Fruit fly (Drosophila melanogaster) whole organism, embryonic: Measurements from ENCODE around the gene ball.

ENCODE experiments used
- Antp ChIP-seq: fragments of 200-800 bp; sonication (Bioruptor generic); optimal IDR thresholded peaks from 3 replicates; lab custom pipeline; 2016; ENCODE audit warnings: missing biosample characterization, missing genetic modification characterization
- CG10209 ChIP-seq: fragments of 200-800 bp; sonication (Bioruptor generic); optimal IDR thresholded peaks from 3 replicates; lab custom pipeline; 2017; ENCODE audit warnings: missing biosample characterization, mild to moderate bottlenecking, missing genetic modification characterization, missing genetic modification reagents
- CG10267 ChIP-seq: fragments of 200-800 bp; sonication (Bioruptor generic); optimal IDR thresholded peaks from 2 replicates; lab custom pipeline; 2018; ENCODE audit warnings: missing biosample characterization, mild to moderate bottlenecking, missing genetic modification characterization, moderate library complexity
- CG10274 ChIP-seq: fragments of 200-800 bp; sonication (Bioruptor generic); optimal IDR thresholded peaks from 3 replicates; lab custom pipeline; 2017; ENCODE audit warnings: missing biosample characterization, mild to moderate bottlenecking, missing genetic modification characterization
- CG11560 ChIP-seq: fragments of 200-800 bp; sonication (Bioruptor generic); IDR thresholded peaks from 3 replicates; pipeline ENCODE4 v1.3.6; 2022; ENCODE audit warnings: missing biosample characterization, missing genetic modification characterization
- CG14667 ChIP-seq: fragments of 200-800 bp; sonication (Bioruptor generic); IDR thresholded peaks from 2 replicates; pipeline ENCODE4 v1.3.6; 2022; ENCODE audit warnings: missing biosample characterization, missing genetic modification characterization
- CG15696 ChIP-seq: fragments of 200-800 bp; sonication (Bioruptor generic); optimal IDR thresholded peaks from 2 replicates; lab custom pipeline; 2019; ENCODE audit warnings: missing biosample characterization, mild to moderate bottlenecking, missing genetic modification characterization, moderate library complexity
- CG16863 ChIP-seq: fragments of 200-800 bp; sonication (Bioruptor generic); optimal IDR thresholded peaks from 3 replicates; lab custom pipeline; 2016; ENCODE audit warnings: missing biosample characterization, missing genetic modification characterization
- CG17186 ChIP-seq: fragments of 200-800 bp; sonication (Bioruptor generic); optimal IDR thresholded peaks from 3 replicates; lab custom pipeline; 2017; ENCODE audit warnings: missing biosample characterization, missing genetic modification reagents, missing genetic modification characterization
- CG2678 ChIP-seq: fragments of 200-800 bp; sonication (Bioruptor generic); optimal IDR thresholded peaks from 3 replicates; lab custom pipeline; 2019; ENCODE audit warnings: missing biosample characterization, mild to moderate bottlenecking, missing genetic modification characterization, moderate library complexity
- CG30403 ChIP-seq: fragments of 200-800 bp; sonication (Bioruptor generic); optimal IDR thresholded peaks from 3 replicates; lab custom pipeline; 2016; ENCODE audit warnings: missing biosample characterization, missing genetic modification characterization
- CG7271 ChIP-seq: fragments of 200-800 bp; sonication (Bioruptor generic); optimal IDR thresholded peaks from 2 replicates; lab custom pipeline; 2018; ENCODE audit warnings: missing biosample characterization, mild to moderate bottlenecking, missing genetic modification characterization, moderate library complexity
- CG7556 ChIP-seq: fragments of 200-800 bp; sonication (Bioruptor generic); optimal IDR thresholded peaks from 2 replicates; lab custom pipeline; 2017; ENCODE audit warnings: missing biosample characterization, mild to moderate bottlenecking, missing genetic modification characterization
- CG8478 ChIP-seq: fragments of >200 bp; optimal IDR thresholded peaks from 2 replicates; lab custom pipeline; 2018
- Fer2 ChIP-seq: fragments of 200-800 bp; sonication (Bioruptor generic); optimal IDR thresholded peaks from 2 replicates; lab custom pipeline; 2018; ENCODE audit warnings: missing biosample characterization, mild to moderate bottlenecking, missing genetic modification characterization, moderate library complexity
- HLH4C ChIP-seq: fragments of 200-800 bp; sonication (Bioruptor generic); IDR thresholded peaks from 3 replicates; pipeline ENCODE4 v1.3.6; 2022; ENCODE audit warnings: missing biosample characterization, missing genetic modification characterization; ENCODE audit not compliant: partially characterized antibody
- Lpt ChIP-seq: fragments of >200 bp; optimal IDR thresholded peaks from 2 replicates; lab custom pipeline; 2018; ENCODE audit warnings: missing biosample characterization, missing genetic modification characterization
- Rfx ChIP-seq: fragments of 200-800 bp; sonication (Bioruptor generic); IDR thresholded peaks from 2 replicates; pipeline ENCODE4 v1.3.6; 2022; ENCODE audit warnings: missing biosample characterization, missing genetic modification characterization
- Side ChIP-seq: fragments of 200-800 bp; sonication (Bioruptor generic); optimal IDR thresholded peaks from 2 replicates; lab custom pipeline; 2016; ENCODE audit warnings: missing biosample characterization, missing genetic modification characterization
- Sox100B ChIP-seq: fragments of 200-800 bp; sonication (Bioruptor generic); optimal IDR thresholded peaks from 3 replicates; lab custom pipeline; 2018; ENCODE audit warnings: missing biosample characterization, mild to moderate bottlenecking, missing genetic modification characterization
- Stat92E ChIP-seq, 3 experiments: fragments of >200 bp in 2 of 3; fragments of 200-800 bp in 1 of 3; sonication (Bioruptor generic) in 1 of 3; optimal IDR thresholded peaks; 2 replicates each; lab custom pipeline; 2017 to 2019; ENCODE audit warnings: missing biosample characterization in 3 of 3, missing genetic modification characterization in 3 of 3, mild to moderate bottlenecking in 1 of 3, moderate library complexity in 1 of 3
- Tbp ChIP-seq: fragments of >200 bp; optimal IDR thresholded peaks from 2 replicates; lab custom pipeline; 2018; ENCODE audit warnings: missing biosample characterization, missing genetic modification characterization
- Trl ChIP-seq, 3 experiments: fragments of >200 bp in 2 of 3; fragments of 200-800 bp in 1 of 3; sonication (Bioruptor generic) in 1 of 3; optimal IDR thresholded peaks; 2 replicates in 1 of 3; 3 replicates in 2 of 3; lab custom pipeline; 2016 to 2017; ENCODE audit warnings: missing biosample characterization in 1 of 3, missing genetic modification characterization in 1 of 3
- ac ChIP-seq: fragments of 200-800 bp; sonication (Bioruptor generic); optimal IDR thresholded peaks from 3 replicates; lab custom pipeline; 2017; ENCODE audit warnings: missing biosample characterization, mild to moderate bottlenecking, missing genetic modification characterization
- aop ChIP-seq: fragments of 200-800 bp; sonication (Bioruptor generic); IDR thresholded peaks from 2 replicates; pipeline ENCODE4 v1.3.6; 2022; ENCODE audit warnings: missing biosample characterization, missing genetic modification characterization
- bbx ChIP-seq: fragments of 200-800 bp; sonication (Bioruptor generic); IDR thresholded peaks from 2 replicates; pipeline ENCODE4 v1.3.6; 2022; ENCODE audit warnings: missing biosample characterization, missing genetic modification characterization; ENCODE audit not compliant: partially characterized antibody
- bcd ChIP-seq: fragments of 200-800 bp; sonication (Bioruptor generic); optimal IDR thresholded peaks from 2 replicates; lab custom pipeline; 2017; ENCODE audit warnings: missing biosample characterization, mild to moderate bottlenecking, missing genetic modification characterization
- bowl ChIP-seq: fragments of 200-800 bp; sonication (Bioruptor generic); IDR thresholded peaks from 2 replicates; pipeline ENCODE4 v1.3.6; 2022; ENCODE audit warnings: missing biosample characterization, missing genetic modification characterization
- bsh ChIP-seq, 2 experiments: fragments of 200-800 bp; sonication (Bioruptor generic); optimal IDR thresholded peaks; 2 replicates each; lab custom pipeline; 2017 to 2018; ENCODE audit warnings: mild to moderate bottlenecking in 2 of 2, missing biosample characterization in 2 of 2, missing genetic modification characterization in 2 of 2, moderate library complexity in 1 of 2
- chinmo ChIP-seq: fragments of 200-800 bp; sonication (Bioruptor generic); IDR thresholded peaks from 4 replicates; pipeline ENCODE4 v1.3.6; 2022; ENCODE audit warnings: missing biosample characterization, missing genetic modification characterization; ENCODE audit not compliant: partially characterized antibody
- dpn ChIP-seq, 2 experiments: fragments of 200-800 bp; sonication (Bioruptor generic); optimal IDR thresholded peaks; 3 replicates each; lab custom pipeline; 2016; ENCODE audit warnings: missing biosample characterization in 2 of 2, missing genetic modification characterization in 2 of 2
- fd3F ChIP-seq: fragments of 200-800 bp; sonication (Bioruptor generic); optimal IDR thresholded peaks from 2 replicates; lab custom pipeline; 2018; ENCODE audit warnings: missing biosample characterization, mild to moderate bottlenecking, missing genetic modification characterization, moderate library complexity
- gfzf ChIP-seq: fragments of 200-800 bp; sonication (Bioruptor generic); optimal IDR thresholded peaks from 2 replicates; lab custom pipeline; 2016; ENCODE audit warnings: missing biosample characterization, mild to moderate bottlenecking, missing genetic modification characterization, moderate library complexity
- lov ChIP-seq, 2 experiments: fragments of 200-800 bp in 1 of 2; fragments of >200 bp in 1 of 2; sonication (Bioruptor generic) in 1 of 2; IDR thresholded peaks in 1 of 2; optimal IDR thresholded peaks in 1 of 2; 2 replicates in 1 of 2; 3 replicates in 1 of 2; pipeline versions ENCODE4 v1.3.6 to Lab custom; 2017 to 2022; ENCODE audit warnings: missing biosample characterization in 1 of 2, missing genetic modification characterization in 1 of 2
- nau ChIP-seq: fragments of 200-800 bp; sonication (Bioruptor generic); optimal IDR thresholded peaks from 3 replicates; lab custom pipeline; 2017; ENCODE audit warnings: missing biosample characterization, mild to moderate bottlenecking, missing genetic modification characterization, missing genetic modification reagents
- odd ChIP-seq: fragments of 200-800 bp; sonication (Bioruptor generic); optimal IDR thresholded peaks from 2 replicates; lab custom pipeline; 2017; ENCODE audit warnings: missing biosample characterization, mild to moderate bottlenecking, missing genetic modification characterization
- p53 ChIP-seq: fragments of 200-800 bp; sonication (Bioruptor generic); optimal IDR thresholded peaks from 2 replicates; lab custom pipeline; 2016; ENCODE audit warnings: missing biosample characterization, missing genetic modification characterization
- run ChIP-seq: fragments of 200-800 bp; sonication (Bioruptor generic); optimal IDR thresholded peaks from 3 replicates; lab custom pipeline; 2018; ENCODE audit warnings: missing biosample characterization, mild to moderate bottlenecking, missing genetic modification characterization
- sc ChIP-seq, 3 experiments: fragments of >200 bp in 2 of 3; fragments of 200-800 bp in 1 of 3; sonication (Bioruptor generic) in 1 of 3; optimal IDR thresholded peaks; 2 replicates in 2 of 3; 3 replicates in 1 of 3; lab custom pipeline; 2017; ENCODE audit warnings: mild to moderate bottlenecking in 1 of 3, missing biosample characterization in 1 of 3, missing genetic modification characterization in 1 of 3, missing genetic modification reagents in 1 of 3
- scrt ChIP-seq: fragments of 200-800 bp; sonication (Bioruptor generic); optimal IDR thresholded peaks from 2 replicates; lab custom pipeline; 2018; ENCODE audit warnings: missing biosample characterization, mild to moderate bottlenecking, missing genetic modification characterization, moderate library complexity
- sd ChIP-seq: fragments of 200-800 bp; sonication (Bioruptor generic); optimal IDR thresholded peaks from 3 replicates; lab custom pipeline; 2018; ENCODE audit warnings: missing biosample characterization, mild to moderate bottlenecking, missing genetic modification characterization, moderate library complexity
- so ChIP-seq: fragments of 200-800 bp; sonication (Bioruptor generic); IDR thresholded peaks from 3 replicates; pipeline ENCODE4 v1.3.6; 2022; ENCODE audit warnings: missing biosample characterization, missing genetic modification characterization
- toy ChIP-seq: fragments of 200-800 bp; sonication (Bioruptor generic); IDR thresholded peaks from 2 replicates; pipeline ENCODE4 v1.3.6; 2022; ENCODE audit warnings: missing biosample characterization, missing genetic modification characterization
- twi ChIP-seq: fragments of 200-800 bp; optimal IDR thresholded peaks from 2 replicates; lab custom pipeline; 2019; ENCODE audit warnings: missing biosample characterization, mild to moderate bottlenecking, missing genetic modification characterization, moderate library complexity
- unpg ChIP-seq: fragments of 200-800 bp; sonication (Bioruptor generic); optimal IDR thresholded peaks from 3 replicates; lab custom pipeline; 2018; ENCODE audit warnings: missing biosample characterization, mild to moderate bottlenecking, missing genetic modification characterization, moderate library complexity
- vvl ChIP-seq: fragments of 200-800 bp; sonication (Bioruptor generic); IDR thresholded peaks from 2 replicates; pipeline ENCODE4 v1.3.6; 2022; ENCODE audit warnings: missing biosample characterization, missing genetic modification characterization
- wor ChIP-seq: fragments of 200-800 bp; sonication (Bioruptor generic); IDR thresholded peaks from 2 replicates; pipeline ENCODE4 v1.3.6; 2022; ENCODE audit warnings: missing biosample characterization, missing genetic modification characterization
- yki ChIP-seq: fragments of >200 bp; optimal IDR thresholded peaks from 3 replicates; lab custom pipeline; 2018
- zf30C ChIP-seq: fragments of 200-800 bp; sonication (Bioruptor generic); optimal IDR thresholded peaks from 3 replicates; lab custom pipeline; 2018; ENCODE audit warnings: missing biosample characterization, mild to moderate bottlenecking, missing genetic modification characterization

ball gene

dm6 chr3R:26886283-26886689 is 19.7 kb upstream of the ball start (continued):
- peak; percentile 88 for TF ChIP-seq CG15696 (tag; lab: Kevin White, UChicago)
- peak; percentile 80 to 85 for TF ChIP-seq bsh (GFP tag; optimal IDR thresholded peaks at IDR 0.05; lab: Kevin White, UChicago)
- no peak for TF ChIP-seq yki
- TF ChIP-seq twi (tag; lab: Kevin White, UChicago) = peak; percentile 66
- no peak for TF ChIP-seq so
- peak; percentile 78 for TF ChIP-seq Sox100B (GFP tag; lab: Kevin White, UChicago)
- TF ChIP-seq Tbp (GFP tag; lab: Kevin White, UChicago) = no peak
- TF ChIP-seq CG8478 = no peak
- TF ChIP-seq bbx (GFP tag; lab: Robert Waterston, UW) = no peak
- no peak for TF ChIP-seq Lpt (GFP tag; lab: Kevin White, UChicago)
- peak; percentile 43 for TF ChIP-seq bcd
- TF ChIP-seq unpg (GFP tag; lab: Kevin White, UChicago) = peak; percentile 78
- no peak for TF ChIP-seq sc (optimal IDR thresholded peaks at IDR 0.05; lab: Kevin White, UChicago)
- peak; percentile 65 for TF ChIP-seq sc (GFP tag; optimal IDR thresholded peaks at IDR 0.05; lab: Kevin White, UChicago)
- peak; percentile 40 for TF ChIP-seq sd (tag; lab: Kevin White, UChicago)
- TF ChIP-seq Rfx (GFP tag; lab: Robert Waterston, UW) = peak; percentile 55
- peak; percentile 82 for TF ChIP-seq CG2678 (tag; lab: Kevin White, UChicago)
- TF ChIP-seq chinmo = no peak
- TF ChIP-seq Antp = no peak
- peak; percentile 56 for TF ChIP-seq wor (GFP tag; lab: Robert Waterston, UW)
- TF ChIP-seq lov (optimal IDR thresholded peaks at IDR 0.05; lab: Kevin White, UChicago) = no peak
- TF ChIP-seq lov (GFP tag; IDR thresholded peaks at IDR 0.05; lab: Robert Waterston, UW) = 0 out of 3 replicates have a peak, but pooled peaks have one; percentile 62
- peak; percentile 29 for TF ChIP-seq fd3F (GFP tag; lab: Kevin White, UChicago)
- no peak for TF ChIP-seq p53 (GFP tag; lab: Kevin White, UChicago)
- TF ChIP-seq CG10274 (GFP tag; lab: Kevin White, UChicago) = peak; percentile 37
- TF ChIP-seq bowl = no peak
- no peak for TF ChIP-seq Side (GFP tag; lab: Kevin White, UChicago)
- no peak for TF ChIP-seq CG16863 (GFP tag; lab: Kevin White, UChicago)
- TF ChIP-seq scrt (GFP tag; lab: Kevin White, UChicago) = peak; percentile 37
- 0 out of 3 replicates have a peak, but pooled peaks have one; percentile 36 for TF ChIP-seq CG11560 (tag; lab: Robert Waterston, UW)
- TF ChIP-seq HLH4C (GFP tag; lab: Robert Waterston, UW) = no peak
- TF ChIP-seq Fer2 (tag; lab: Kevin White, UChicago) = peak; percentile 5
- peak; percentile 41 for TF ChIP-seq odd
- TF ChIP-seq ac (GFP tag; lab: Kevin White, UChicago) = peak; percentile 40
- no peak for TF ChIP-seq Trl (optimal IDR thresholded peaks at IDR 0.05; lab: Kevin White, UChicago)
- no peak for TF ChIP-seq Trl (GFP tag; optimal IDR thresholded peaks at IDR 0.05; lab: Kevin White, UChicago)
- peak in 1 of 3 experiments; percentile 85 for TF ChIP-seq Stat92E (GFP tag; optimal IDR thresholded peaks at IDR 0.05; lab: Kevin White, UChicago)
- peak in 1 of 2 experiments; percentile 37 for TF ChIP-seq dpn (GFP tag; optimal IDR thresholded peaks at IDR 0.05; lab: Kevin White, UChicago)
- peak; percentile 55 for TF ChIP-seq CG14667 (GFP tag; lab: Robert Waterston, UW)
- peak; percentile 43 for TF ChIP-seq nau (GFP tag; lab: Kevin White, UChicago)
- peak; percentile 78 for TF ChIP-seq CG7556 (GFP tag; lab: Kevin White, UChicago)
- no peak for TF ChIP-seq zf30C (GFP tag; lab: Kevin White, UChicago)
- peak; percentile 77 for TF ChIP-seq vvl (GFP tag; lab: Robert Waterston, UW)
- TF ChIP-seq toy (GFP tag; lab: Robert Waterston, UW) = no peak
- TF ChIP-seq CG30403 (GFP tag; lab: Kevin White, UChicago) = peak; percentile 65
- TF ChIP-seq aop (GFP tag; lab: Robert Waterston, UW) = no peak
- TF ChIP-seq gfzf = no peak
- TF ChIP-seq CG17186 = peak; percentile 17
- TF ChIP-seq run (tag; lab: Kevin White, UChicago) = peak; percentile 29
- no peak for TF ChIP-seq CG7271
- TF ChIP-seq CG10209 (GFP tag; lab: Kevin White, UChicago) = peak; percentile 80
- peak; percentile 80 for TF ChIP-seq CG10267 (tag; lab: Kevin White, UChicago)
